Worm (Caenorhabditis elegans) whole organism, late embryonic: Measurements from ENCODE around the gene pqn-96.

ENCODE experiments used
- C08G9.2 ChIP-seq: sonication (generic microtip); optimal IDR thresholded peaks from 2 replicates; lab custom pipeline; 2016; ENCODE audit warnings: mild to moderate bottlenecking, missing genetic modification characterization, moderate library complexity, missing compliant biosample characterization
- C38D4.7 ChIP-seq: fragments of 200-800 bp; sonication (Bioruptor generic); optimal IDR thresholded peaks from 2 replicates; lab custom pipeline; 2018; ENCODE audit warnings: mild to moderate bottlenecking, missing genetic modification characterization, moderate library complexity, missing compliant biosample characterization
- F13H6.1 ChIP-seq: sonication (generic microtip); optimal IDR thresholded peaks from 2 replicates; lab custom pipeline; 2016; ENCODE audit warnings: missing genetic modification characterization, missing compliant biosample characterization
- T23F11.4 ChIP-seq: fragments of 200-800 bp; sonication (Bioruptor generic); optimal IDR thresholded peaks from 2 replicates; lab custom pipeline; 2018; ENCODE audit warnings: mild to moderate bottlenecking, missing genetic modification characterization, missing compliant biosample characterization
- elt-4 ChIP-seq: sonication (generic microtip); optimal IDR thresholded peaks from 2 replicates; lab custom pipeline; 2016; ENCODE audit warnings: missing genetic modification characterization, missing compliant biosample characterization
- fax-1 ChIP-seq: sonication (generic microtip); optimal IDR thresholded peaks from 2 replicates; lab custom pipeline; 2016; ENCODE audit warnings: missing genotype, missing genetic modification characterization, missing compliant biosample characterization
- hlh-6 ChIP-seq: sonication (generic microtip); optimal IDR thresholded peaks from 2 replicates; lab custom pipeline; 2016; ENCODE audit warnings: missing genotype, missing genetic modification characterization, missing compliant biosample characterization
- hlh-8 ChIP-seq: sonication (generic microtip); optimal IDR thresholded peaks from 2 replicates; lab custom pipeline; 2016; ENCODE audit warnings: missing genotype, missing genetic modification characterization, missing compliant biosample characterization
- madf-2 ChIP-seq: sonication (generic microtip); optimal IDR thresholded peaks from 2 replicates; lab custom pipeline; 2017; ENCODE audit warnings: missing genetic modification characterization, missing compliant biosample characterization
- rnt-1 ChIP-seq: sonication (generic microtip); optimal IDR thresholded peaks from 2 replicates; lab custom pipeline; 2016; ENCODE audit warnings: missing genetic modification characterization, missing compliant biosample characterization
- sox-4 ChIP-seq: sonication (generic microtip); optimal IDR thresholded peaks from 2 replicates; lab custom pipeline; 2017; ENCODE audit warnings: mild to moderate bottlenecking, missing genetic modification characterization, inconsistent platforms, missing compliant biosample characterization
- unc-42 ChIP-seq: sonication (generic microtip); optimal IDR thresholded peaks from 2 replicates; lab custom pipeline; 2016; ENCODE audit warnings: missing genotype, missing genetic modification characterization, missing compliant biosample characterization
- unc-86 ChIP-seq: sonication (generic microtip); optimal IDR thresholded peaks from 2 replicates; lab custom pipeline; 2016; ENCODE audit warnings: missing genetic modification characterization, missing compliant biosample characterization

The pqn-96 gene

ce11 chrIII:8394374-8395302 is 44.6 kb downstream of the pqn-96 start, which contains the start of gene ZK353.10:
ZK353.10 (minus strand) TSS chrIII:8394424.
- TF ChIP-seq T23F11.4 (GFP tag; lab: Kevin White, UChicago) = no peak
- TF ChIP-seq unc-86 (tag; lab: Kevin White, UChicago) = no peak
- TF ChIP-seq rnt-1 (tag; lab: Kevin White, UChicago) = no peak
- TF ChIP-seq elt-4 (tag; lab: Kevin White, UChicago) = no peak
- no peak for TF ChIP-seq unc-42
- TF ChIP-seq fax-1 = no peak
- no peak for TF ChIP-seq madf-2 (tag; lab: Kevin White, UChicago)
- no peak for TF ChIP-seq sox-4 (tag; lab: Kevin White, UChicago)

- TF ChIP-seq unc-42 (peak; percentile 81), T23F11.4 (GFP tag; lab: Kevin White, UChicago) (no peak)
- TF ChIP-seq, all 69 proteins: peak for 1
Observed at ce11 chrIII:8392307-8392706, 46.9 kb downstream of the pqn-96 start.

- TF ChIP-seq hlh-6 (tag; lab: Kevin White, UChicago) = no peak
- TF ChIP-seq F13H6.1 (tag; lab: Kevin White, UChicago) = no peak
- no peak for TF ChIP-seq C38D4.7 (GFP tag; lab: Kevin White, UChicago)
- no peak for TF ChIP-seq sox-4 (tag; lab: Kevin White, UChicago)
- no peak for TF ChIP-seq hlh-8 (tag; lab: Kevin White, UChicago)
- TF ChIP-seq C08G9.2 = no peak
- TF ChIP-seq fax-1 = no peak
Observed at ce11 chrIII:8389539-8389938, 49.7 kb downstream of the pqn-96 start, which contains the start of gene ZK353.4. ZK353.4 (minus strand) TSS chrIII:8389639.
